Worm (Caenorhabditis elegans): ENCODE measurements around the gene aipr-1.

Gene aipr-1

ce11 chrII:6591000-6591399, 3.1 kb downstream of the aipr-1 start (continued):
- TF ChIP-seq K11D2.4 (GFP tag; IDR thresholded peaks at IDR 0.05), result 0 out of 2 replicates have a peak, but pooled peaks have one; percentile 15
- TF ChIP-seq madf-8 (GFP tag; conservative IDR thresholded peaks at IDR 0.05), result no peak
- TF ChIP-seq hrde-1 (tag; optimal IDR thresholded peaks at IDR 0.05; ENCODE audit: borderline replicate concordance), result peak; percentile 26
- TF ChIP-seq mel-28 (tag; optimal IDR thresholded peaks at IDR 0.05; ENCODE audit: borderline replicate concordance), result no peak
- TF ChIP-seq lin-35 (GFP tag; optimal IDR thresholded peaks at IDR 0.05), result no peak
- no peak for TF ChIP-seq nhr-120 (GFP tag; IDR thresholded peaks at IDR 0.05)
- TF ChIP-seq T07F8.4 (tag; optimal IDR thresholded peaks at IDR 0.05), result no peak
- 0 out of 2 replicates have a peak, but pooled peaks have one; percentile 33 for TF ChIP-seq madf-6 (GFP tag; IDR thresholded peaks at IDR 0.05)
- TF ChIP-seq aptf-3 (GFP tag; IDR thresholded peaks at IDR 0.05), result no peak
- TF ChIP-seq mxl-1 (tag; optimal IDR thresholded peaks at IDR 0.05), result peak; percentile 26
- no peak for TF ChIP-seq F57C9.4 (tag; optimal IDR thresholded peaks at IDR 0.05)
- peak; percentile 72; the same call in 1 of the 2 replicates for TF ChIP-seq nfyb-1 (GFP tag; IDR thresholded peaks at IDR 0.05)
- no peak for TF ChIP-seq F49E8.2 (tag; optimal IDR thresholded peaks at IDR 0.05; ENCODE audit: insufficient read depth)
- no peak for TF ChIP-seq madf-3 (GFP tag; IDR thresholded peaks at IDR 0.05)
- TF ChIP-seq let-526 (GFP tag; IDR thresholded peaks at IDR 0.05), result no peak
- no peak for TF ChIP-seq ceh-40 (GFP tag; IDR thresholded peaks at IDR 0.05)
- TF ChIP-seq egl-44 (GFP tag; IDR thresholded peaks at IDR 0.05), result no peak

ce11 chrII:6589408-6589807, 4.6 kb downstream of the aipr-1 start, which contains the start of gene vps-32.1:
TSS of gene vps-32.1 (plus strand) at chrII:6589708.
- TF ChIP-seq somi-1 (GFP tag; optimal IDR thresholded peaks at IDR 0.05), result no peak
- TF ChIP-seq lin-26 (GFP tag; IDR thresholded peaks at IDR 0.05), result 0 out of 2 replicates have a peak, but pooled peaks have one; percentile 19
- no peak for TF ChIP-seq F55B11.4 (tag; optimal IDR thresholded peaks at IDR 0.05; ENCODE audit: borderline replicate concordance, insufficient read depth)

ce11 chrII:6588605-6589292, 5.3 kb downstream of the aipr-1 start, which contains the start of gene icd-1:
TSS of gene icd-1 (minus strand) at chrII:6588655.
- TF ChIP-seq zfh-2 (GFP tag; conservative IDR thresholded peaks at IDR 0.05), result peak; percentile 84
- TF ChIP-seq hlh-12 (tag; optimal IDR thresholded peaks at IDR 0.05), result no peak
- no peak for TF ChIP-seq mxl-1 (tag; optimal IDR thresholded peaks at IDR 0.05)
- TF ChIP-seq dpl-1 (GFP tag; optimal IDR thresholded peaks at IDR 0.05), result peak; percentile 36
- TF ChIP-seq rcor-1 (GFP tag; IDR thresholded peaks at IDR 0.05), result peak; percentile 93
- no peak for TF ChIP-seq die-1 (tag; optimal IDR thresholded peaks at IDR 0.05)
- no peak for TF ChIP-seq F37B4.10 (GFP tag; IDR thresholded peaks at IDR 0.05)
- peak; percentile 89 for TF ChIP-seq snpc-1.3 (tag; optimal IDR thresholded peaks at IDR 0.05; ENCODE audit: insufficient read depth)
- TF ChIP-seq B0019.2 (GFP tag; conservative IDR thresholded peaks at IDR 0.05), result peak; percentile 74; the same call in 1 of the 2 replicates
- TF ChIP-seq nhr-80 (tag; optimal IDR thresholded peaks at IDR 0.05), result peak; percentile 69
- TF ChIP-seq lsl-1 (GFP tag; optimal IDR thresholded peaks at IDR 0.05), result peak; percentile 81
- TF ChIP-seq Y95B8A.8 (GFP tag; IDR thresholded peaks at IDR 0.05), result peak; percentile 83
- peak; percentile 96 for TF ChIP-seq F49E8.2 (tag; optimal IDR thresholded peaks at IDR 0.05; ENCODE audit: insufficient read depth)
- peak; percentile 72; the same call in 1 of the 2 replicates for TF ChIP-seq attf-3 (GFP tag; conservative IDR thresholded peaks at IDR 0.05)
- TF ChIP-seq ceh-27 (GFP tag; optimal IDR thresholded peaks at IDR 0.05), result peak; percentile 85
- no peak for TF ChIP-seq pha-4 (tag; optimal IDR thresholded peaks at IDR 0.05)
- no peak for TF ChIP-seq ama-1 (optimal IDR thresholded peaks at IDR 0.05)
- peak in 1 of 2 experiments; percentile 12 for TF ChIP-seq ama-1 (GFP tag; optimal IDR thresholded peaks at IDR 0.05)
- no peak for TF ChIP-seq nfya-2 (GFP tag; IDR thresholded peaks at IDR 0.05)
- peak; percentile 82 for TF ChIP-seq atf-7 (tag; optimal IDR thresholded peaks at IDR 0.05)
- TF ChIP-seq tlf-1 (GFP tag; optimal IDR thresholded peaks at IDR 0.05), result peak; percentile 94
- peak; percentile 92 for TF ChIP-seq Y53G8AR.9 (GFP tag; conservative IDR thresholded peaks at IDR 0.05)
- peak; percentile 97 for TF ChIP-seq ekl-4 (GFP tag; IDR thresholded peaks at IDR 0.05)
- TF ChIP-seq madf-8 (GFP tag; conservative IDR thresholded peaks at IDR 0.05), result peak; percentile 71
- TF ChIP-seq ztf-6 (GFP tag; IDR thresholded peaks at IDR 0.05), result 0 out of 2 replicates have a peak, but pooled peaks have one; percentile 37
- peak; percentile 81 for TF ChIP-seq F33H1.4 (GFP tag; IDR thresholded peaks at IDR 0.05)
- TF ChIP-seq him-1 (tag; optimal IDR thresholded peaks at IDR 0.05), result peak; percentile 63
- peak; percentile 97 for TF ChIP-seq pbrm-1 (GFP tag; IDR thresholded peaks at IDR 0.05)

Data from whole organism, young adult.